Worm (Caenorhabditis elegans): Measurements from ENCODE around the gene srw-112.
"Not testable (repeated sequence)": the region's sequence is repeated elsewhere in the genome, so short reads cannot be mapped to it uniquely, and the experiment has no call there.

- not testable (repeated sequence) for TF ChIP-seq nhr-76 (tag; optimal IDR thresholded peaks at IDR 0.05); swsn-7 (tag; optimal IDR thresholded peaks at IDR 0.05); ces-1 (GFP tag; optimal IDR thresholded peaks at IDR 0.05); dpl-1 (GFP tag; optimal IDR thresholded peaks at IDR 0.05); lin-15B (tag; optimal IDR thresholded peaks at IDR 0.05); tbx-2 (tag; optimal IDR thresholded peaks at IDR 0.05)
Measured at ce11 chrV:2975285-2975684, 30.6 kb downstream of the srw-112 start, which contains the start of gene srw-123.

All from whole organism, L1 larva.